Fruit fly (Drosophila melanogaster): ENCODE measurements around the gene CG18558.
A peak's percentile ranks its signal among the peaks of the same experiment; 100 is the strongest.

CG18558 gene

dm6 chr2L:2855773-2856615, 11.7 kb upstream of the CG18558 start, which contains the start of the genes CG3104 and RpS21 (continued):
- TF ChIP-seq nerfin-2 (GFP tag; IDR thresholded peaks at IDR 0.05; ENCODE audit: partially characterized antibody) = no peak
- TF ChIP-seq Dip3 (GFP tag; optimal IDR thresholded peaks at IDR 0.05) = peak; percentile 82
- no peak for TF ChIP-seq CG14860 (GFP tag; IDR thresholded peaks at IDR 0.05; ENCODE audit: partially characterized antibody)
- peak; percentile 87 for TF ChIP-seq kni (GFP tag; optimal IDR thresholded peaks at IDR 0.05)
- TF ChIP-seq caup (GFP tag; optimal IDR thresholded peaks at IDR 0.05; ENCODE audit: severe bottlenecking) = peak; percentile 94
- TF ChIP-seq CG8290 (GFP tag; optimal IDR thresholded peaks at IDR 0.05) = peak; percentile 86
- peak; percentile 85 to 92 for TF ChIP-seq CG8290 (tag; optimal IDR thresholded peaks at IDR 0.05)
- TF ChIP-seq CG3065 (GFP tag; optimal IDR thresholded peaks at IDR 0.05) = peak; percentile 57
- TF ChIP-seq ara (GFP tag; IDR thresholded peaks at IDR 0.05) = peak; percentile 78
- peak; percentile 83 for TF ChIP-seq CG8944 (GFP tag; optimal IDR thresholded peaks at IDR 0.05)
- peak; percentile 82 for TF ChIP-seq CG17829 (tag; optimal IDR thresholded peaks at IDR 0.05)
- peak; percentile 77 for TF ChIP-seq CG2889 (GFP tag; IDR thresholded peaks at IDR 0.05)
- TF ChIP-seq CG5245 (GFP tag; optimal IDR thresholded peaks at IDR 0.05) = peak; percentile 88
- peak; percentile 96 for TF ChIP-seq CG12659 (GFP tag; optimal IDR thresholded peaks at IDR 0.05)
- peak; percentile 2 to 80 for TF ChIP-seq crp (GFP tag; optimal IDR thresholded peaks at IDR 0.05)
- TF ChIP-seq CG32767 (GFP tag; IDR thresholded peaks at IDR 0.05) = peak; percentile 63; the same call in 1 of the 2 replicates
- TF ChIP-seq CG10267 (tag; optimal IDR thresholded peaks at IDR 0.05) = peak; percentile 81
- no peak for TF ChIP-seq CG8478 (optimal IDR thresholded peaks at IDR 0.05)
- peak; percentile 60 for TF ChIP-seq CG30020 (tag; optimal IDR thresholded peaks at IDR 0.05)
- TF ChIP-seq CG11456 (GFP tag; IDR thresholded peaks at IDR 0.05) = peak; percentile 98
- TF ChIP-seq Eip74EF (GFP tag; optimal IDR thresholded peaks at IDR 0.05) = peak in 1 of 2 experiments; percentile 46
- TF ChIP-seq CG12942 (GFP tag; optimal IDR thresholded peaks at IDR 0.05) = peak; percentile 76
- TF ChIP-seq Tbp (GFP tag; optimal IDR thresholded peaks at IDR 0.05) = peak; percentile 31
- TF ChIP-seq CG6791 (GFP tag; IDR thresholded peaks at IDR 0.05; ENCODE audit: partially characterized antibody) = 0 out of 3 replicates have a peak, but pooled peaks have one; percentile 5
- TF ChIP-seq CG2120 (GFP tag; optimal IDR thresholded peaks at IDR 0.05) = peak; percentile 73
- TF ChIP-seq CG1602 (GFP tag; optimal IDR thresholded peaks at IDR 0.05) = peak; percentile 72
- TF ChIP-seq ERR (GFP tag; optimal IDR thresholded peaks at IDR 0.05) = peak; percentile 55
- peak; percentile 56 for TF ChIP-seq BEAF-32 (GFP tag; optimal IDR thresholded peaks at IDR 0.05)
- TF ChIP-seq CG17612 (GFP tag; IDR thresholded peaks at IDR 0.05) = peak; percentile 66
- peak; percentile 81 for TF ChIP-seq Side (GFP tag; optimal IDR thresholded peaks at IDR 0.05)
- TF ChIP-seq CG9609 (GFP tag; optimal IDR thresholded peaks at IDR 0.05) = peak; percentile 73
- peak; percentile 93 for TF ChIP-seq bcd (GFP tag; optimal IDR thresholded peaks at IDR 0.05)
- TF ChIP-seq CG11085 (GFP tag; IDR thresholded peaks at IDR 0.05) = peak; percentile 95
- TF ChIP-seq CG14050 (GFP tag; IDR thresholded peaks at IDR 0.05) = peak; percentile 79
- TF ChIP-seq CG7786 (GFP tag; optimal IDR thresholded peaks at IDR 0.05) = peak; percentile 77
- TF ChIP-seq Atf-2 (GFP tag; optimal IDR thresholded peaks at IDR 0.05) = peak; percentile 64
- peak; percentile 75 for TF ChIP-seq CG7839 (tag; optimal IDR thresholded peaks at IDR 0.05)
- TF ChIP-seq z (GFP tag; IDR thresholded peaks at IDR 0.05) = no peak
- TF ChIP-seq Hsf (GFP tag; optimal IDR thresholded peaks at IDR 0.05) = peak; percentile 85
- TF ChIP-seq sim (GFP tag; IDR thresholded peaks at IDR 0.05) = peak; percentile 77
- peak; percentile 71 for TF ChIP-seq CG12744 (GFP tag; optimal IDR thresholded peaks at IDR 0.05)
- TF ChIP-seq CG12391 (tag; optimal IDR thresholded peaks at IDR 0.05) = peak; percentile 79
- no peak for TF ChIP-seq dan (GFP tag; IDR thresholded peaks at IDR 0.05)
- peak; percentile 92 for TF ChIP-seq ase (GFP tag; IDR thresholded peaks at IDR 0.05)
- no peak for TF ChIP-seq seq (GFP tag; IDR thresholded peaks at IDR 0.05)
- peak; percentile 76 for TF ChIP-seq gcm2 (GFP tag; optimal IDR thresholded peaks at IDR 0.05)
- TF ChIP-seq ATbp (GFP tag; optimal IDR thresholded peaks at IDR 0.05) = peak; percentile 83
- peak; percentile 72 for TF ChIP-seq CG6854 (GFP tag; optimal IDR thresholded peaks at IDR 0.05)
- peak; percentile 73 for TF ChIP-seq jumu (GFP tag; optimal IDR thresholded peaks at IDR 0.05)
